Comparison of ENCODE assay signal across 4 worm cellular contexts in the genomic region with DNA sequence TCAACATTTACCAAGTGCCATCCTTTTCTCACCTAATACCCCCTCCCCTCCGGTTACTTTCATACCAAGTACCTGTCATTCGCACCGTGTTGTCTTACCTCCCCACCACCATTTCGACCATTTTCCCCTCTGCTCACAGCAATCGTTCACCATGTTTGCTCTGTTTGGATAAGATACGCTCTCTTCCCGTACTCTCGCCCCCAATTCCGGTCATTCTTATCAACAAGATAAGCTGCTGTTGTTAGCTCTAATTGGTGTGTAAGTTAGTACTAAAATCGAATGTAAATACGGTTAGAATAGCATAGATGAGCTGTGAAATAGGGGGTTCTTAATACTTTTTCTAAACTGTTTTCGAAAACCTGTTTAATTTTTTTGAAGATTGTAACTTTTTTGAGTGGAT.
TF ChIP-seq lines count a peak whose summit lies in the region.

No protein-coding gene starts in this region.

TF ChIP-seq in whole organism, L3 larva, 47 proteins besides CTCF, POLR2A, EP300 and RAD21:
- TF ChIP-seq fkh-10 (GFP tag; optimal IDR thresholded peaks at IDR 0.05; lab: Kevin White, UChicago) (no peak), pha-4 (tag; optimal IDR thresholded peaks at IDR 0.05; lab: Kevin White, UChicago) (peak; percentile 49)

TF ChIP-seq in whole organism, L4 larva, 104 proteins besides CTCF, POLR2A, EP300 and RAD21:
- TF ChIP-seq daf-8 (GFP tag; IDR thresholded peaks at IDR 0.05; lab: Robert Waterston, UW) (no peak), F49E8.2 (tag; optimal IDR thresholded peaks at IDR 0.05; lab: Kevin White, UChicago; ENCODE audit: borderline replicate concordance) (no peak), hlh-11 (tag; optimal IDR thresholded peaks at IDR 0.05; lab: Kevin White, UChicago) (no peak), nhr-11 (tag; optimal IDR thresholded peaks at IDR 0.05; lab: Kevin White, UChicago) (no peak), dve-1 (tag; optimal IDR thresholded peaks at IDR 0.05; lab: Kevin White, UChicago; ENCODE audit: insufficient read depth) (peak; percentile 1), snpc-4 (tag; optimal IDR thresholded peaks at IDR 0.05; lab: Kevin White, UChicago) (no peak), lin-38 (GFP tag; IDR thresholded peaks at IDR 0.05; lab: Robert Waterston, UW) (no peak), saeg-2 (GFP tag; IDR thresholded peaks at IDR 0.05; lab: Robert Waterston, UW) (no peak), daf-16 (GFP tag; optimal IDR thresholded peaks at IDR 0.05; lab: Kevin White, UChicago) (no peak), daf-16 (tag; optimal IDR thresholded peaks at IDR 0.05; lab: Kevin White, UChicago) (peak; percentile 54), fos-1 (tag; optimal IDR thresholded peaks at IDR 0.05; lab: Kevin White, UChicago) (no peak), mdt-29 (GFP tag; IDR thresholded peaks at IDR 0.05; lab: Robert Waterston, UW) (no peak), unc-62 (GFP tag; optimal IDR thresholded peaks at IDR 0.05 in 1 of 2; lab: Kevin White, UChicago) (peak in 1 of 2 experiments; percentile 38), unc-62 (tag; optimal IDR thresholded peaks at IDR 0.05; lab: Kevin White, UChicago) (no peak), nhr-41 (GFP tag; IDR thresholded peaks at IDR 0.05; lab: Robert Waterston, UW) (no peak), madf-9 (GFP tag; conservative IDR thresholded peaks at IDR 0.05; lab: Robert Waterston, UW) (no peak)

TF ChIP-seq in whole organism, late embryonic, 69 proteins besides CTCF, POLR2A, EP300 and RAD21:
- TF ChIP-seq unc-42 (tag; optimal IDR thresholded peaks at IDR 0.05; lab: Kevin White, UChicago) (no peak), dve-1 (tag; optimal IDR thresholded peaks at IDR 0.05; lab: Kevin White, UChicago) (no peak), fkh-6 (tag; optimal IDR thresholded peaks at IDR 0.05; lab: Kevin White, UChicago) (no peak), pha-2 (tag; optimal IDR thresholded peaks at IDR 0.05; lab: Kevin White, UChicago) (peak; percentile 4), ref-2 (tag; optimal IDR thresholded peaks at IDR 0.05; lab: Kevin White, UChicago) (peak; percentile 26), elt-2 (tag; optimal IDR thresholded peaks at IDR 0.05; lab: Kevin White, UChicago) (peak; percentile 53)

TF ChIP-seq in whole organism, mixed stage, embryonic, 35 proteins besides CTCF, POLR2A, EP300 and RAD21:
- TF ChIP-seq pha-4 (tag; optimal IDR thresholded peaks at IDR 0.05; lab: Kevin White, UChicago), result peak; percentile 52
- peak; percentile 21 for TF ChIP-seq nhr-2 (tag; optimal IDR thresholded peaks at IDR 0.05; lab: Kevin White, UChicago)
- TF ChIP-seq mab-5 (tag; optimal IDR thresholded peaks at IDR 0.05; lab: Kevin White, UChicago), result no peak
